Worm (Caenorhabditis elegans) whole organism, L1 larva: ENCODE measurements around the gene F43E2.1.

Experiments used
- C16A3.4 ChIP-seq: fragments of 150-350 bp; optimal IDR thresholded peaks from 2 replicates; lab custom pipeline; 2014; ENCODE audit warnings: missing biosample characterization, missing genetic modification characterization
- C34B4.2 ChIP-seq: sonication (generic microtip); optimal IDR thresholded peaks from 2 replicates; lab custom pipeline; 2017; ENCODE audit warnings: mild to moderate bottlenecking, missing genetic modification characterization, missing compliant biosample characterization
- F16B12.6 ChIP-seq: fragments of 150-350 bp; optimal IDR thresholded peaks from 2 replicates; lab custom pipeline; 2014; ENCODE audit warnings: missing biosample characterization, missing genetic modification characterization
- alr-1 ChIP-seq: fragments of 200-800 bp; sonication (Bioruptor generic); optimal IDR thresholded peaks from 2 replicates; lab custom pipeline; 2018; ENCODE audit warnings: borderline replicate concordance, mild to moderate bottlenecking, missing genetic modification characterization, missing compliant biosample characterization
- aly-2 ChIP-seq: fragments of 150-350 bp; optimal IDR thresholded peaks from 2 replicates; lab custom pipeline; 2014; ENCODE audit warnings: missing biosample characterization, missing genetic modification characterization
- blmp-1 ChIP-seq: fragments of 150-350 bp; optimal IDR thresholded peaks from 2 replicates; lab custom pipeline; 2014; ENCODE audit warnings: missing biosample characterization, missing genetic modification characterization
- dpl-1 ChIP-seq, 3 experiments: fragments of 150-350 bp in 2 of 3; sonication (generic microtip) in 1 of 3; optimal IDR thresholded peaks; 2 replicates each; lab custom pipeline; 2014 to 2017; ENCODE audit warnings: missing biosample characterization in 3 of 3, missing genetic modification characterization in 3 of 3, missing genetic modification reagents in 3 of 3
- dsc-1 ChIP-seq: sonication (generic microtip); optimal IDR thresholded peaks from 2 replicates; lab custom pipeline; 2016; ENCODE audit warnings: mild to moderate bottlenecking, missing genetic modification characterization, missing compliant biosample characterization
- efl-1 ChIP-seq, 4 experiments: fragments of 150-350 bp; optimal IDR thresholded peaks in 3 of 4; peaks in 1 of 4; 1 replicate in 1 of 4; 2 replicates in 3 of 4; lab custom pipeline; 2014; ENCODE audit warnings: missing biosample characterization in 2 of 4, missing genetic modification characterization in 2 of 4, missing genetic modification reagents in 2 of 4
- egl-13 ChIP-seq: sonication (generic microtip); optimal IDR thresholded peaks from 2 replicates; lab custom pipeline; 2016; ENCODE audit warnings: missing genotype, missing genetic modification reagents, missing genetic modification characterization, missing compliant biosample characterization
- elt-3 ChIP-seq, 6 experiments: fragments of 150-350 bp in 1 of 6; sonication (generic microtip); optimal IDR thresholded peaks; 2 replicates each; lab custom pipeline; 2017 to 2018; ENCODE audit warnings: missing biosample characterization in 6 of 6, missing genetic modification characterization in 6 of 6, inconsistent platforms in 1 of 6
- ets-5 ChIP-seq: fragments of 200-800 bp; sonication (Bioruptor generic); IDR thresholded peaks from 2 replicates; pipeline ENCODE4 v1.3.6; 2022; ENCODE audit warnings: missing genetic modification characterization, missing compliant biosample characterization
- fkh-4 ChIP-seq: sonication (generic microtip); optimal IDR thresholded peaks from 2 replicates; lab custom pipeline; 2016; ENCODE audit warnings: missing compliant biosample characterization, missing genetic modification characterization, borderline replicate concordance
- fkh-8 ChIP-seq: sonication (generic microtip); optimal IDR thresholded peaks from 2 replicates; lab custom pipeline; 2016; ENCODE audit warnings: mild to moderate bottlenecking, missing genetic modification characterization, missing compliant biosample characterization
- grh-1 ChIP-seq: fragments of 200-800 bp; sonication (Bioruptor generic); IDR thresholded peaks from 2 replicates; pipeline ENCODE4 v1.3.6; 2022; ENCODE audit warnings: missing genetic modification reagents, missing genetic modification characterization, missing compliant biosample characterization
- hpl-2 ChIP-seq: fragments of 150-350 bp; optimal IDR thresholded peaks from 2 replicates; lab custom pipeline; 2014; ENCODE audit warnings: missing biosample characterization, missing genetic modification reagents, missing genetic modification characterization
- lin-35 ChIP-seq, 2 experiments: fragments of 150-350 bp; optimal IDR thresholded peaks; 2 replicates each; lab custom pipeline; 2014; ENCODE audit warnings: missing biosample characterization in 2 of 2, missing genetic modification characterization in 2 of 2, missing genetic modification reagents in 2 of 2
- lsy-2 ChIP-seq, 2 experiments: fragments of 150-350 bp; optimal IDR thresholded peaks; 2 replicates each; lab custom pipeline; 2014; ENCODE audit warnings: missing biosample characterization in 2 of 2, missing genetic modification characterization in 2 of 2
- mef-2 ChIP-seq: fragments of 150-350 bp; optimal IDR thresholded peaks from 2 replicates; lab custom pipeline; 2014; ENCODE audit warnings: missing biosample characterization, missing genetic modification characterization
- nhr-12 ChIP-seq: sonication (generic microtip); optimal IDR thresholded peaks from 2 replicates; lab custom pipeline; 2017; ENCODE audit warnings: missing biosample characterization, missing genetic modification characterization
- nhr-20 ChIP-seq: sonication (generic microtip); optimal IDR thresholded peaks from 2 replicates; lab custom pipeline; 2016; ENCODE audit warnings: mild to moderate bottlenecking, missing genetic modification characterization, missing compliant biosample characterization
- nhr-237 ChIP-seq: fragments of 150-350 bp; optimal IDR thresholded peaks from 2 replicates; lab custom pipeline; 2014; ENCODE audit warnings: missing biosample characterization, missing genetic modification characterization
- nhr-28 ChIP-seq: fragments of 150-350 bp; optimal IDR thresholded peaks from 2 replicates; lab custom pipeline; 2014; ENCODE audit warnings: missing biosample characterization, missing genetic modification characterization
- nhr-47 ChIP-seq: sonication (generic microtip); optimal IDR thresholded peaks from 2 replicates; lab custom pipeline; 2016; ENCODE audit warnings: mild to moderate bottlenecking, missing genetic modification characterization, moderate library complexity, missing compliant biosample characterization
- nhr-71 ChIP-seq: sonication (generic microtip); optimal IDR thresholded peaks from 2 replicates; lab custom pipeline; 2016; ENCODE audit warnings: mild to moderate bottlenecking, missing genetic modification characterization, moderate library complexity, missing compliant biosample characterization
- nhr-84 ChIP-seq: sonication (generic microtip); optimal IDR thresholded peaks from 2 replicates; lab custom pipeline; 2017; ENCODE audit warnings: missing biosample characterization, missing genetic modification characterization
- nhr-85 ChIP-seq: sonication (generic microtip); peaks from one replicate; lab custom pipeline; 2016; ENCODE audit warnings: missing genetic modification characterization, inconsistent platforms, missing compliant biosample characterization
- nhr-90 ChIP-seq: sonication (generic microtip); optimal IDR thresholded peaks from 2 replicates; lab custom pipeline; 2016; ENCODE audit warnings: mild to moderate bottlenecking, missing genetic modification characterization, missing compliant biosample characterization; ENCODE audit not compliant: poor library complexity
- pqm-1 ChIP-seq: sonication (generic microtip); optimal IDR thresholded peaks from 3 replicates; lab custom pipeline; 2017; ENCODE audit warnings: missing biosample characterization, missing genetic modification characterization
- rnt-1 ChIP-seq: sonication (generic microtip); optimal IDR thresholded peaks from 2 replicates; lab custom pipeline; 2016; ENCODE audit warnings: mild to moderate bottlenecking, missing genetic modification characterization, moderate library complexity, missing compliant biosample characterization
- skn-1 ChIP-seq: fragments of 150-350 bp; optimal IDR thresholded peaks from 2 replicates; lab custom pipeline; 2014; ENCODE audit warnings: missing biosample characterization, missing genetic modification characterization
- sptf-1 ChIP-seq: fragments of 150-350 bp; optimal IDR thresholded peaks from 2 replicates; lab custom pipeline; 2014; ENCODE audit warnings: missing biosample characterization, missing genetic modification characterization
- swsn-7 ChIP-seq: sonication (generic microtip); optimal IDR thresholded peaks from 2 replicates; lab custom pipeline; 2016; ENCODE audit warnings: missing genetic modification characterization, missing compliant biosample characterization
- tbx-2 ChIP-seq: sonication (generic microtip); optimal IDR thresholded peaks from 2 replicates; lab custom pipeline; 2016; ENCODE audit warnings: missing genetic modification characterization, missing compliant biosample characterization
- tlp-1 ChIP-seq: fragments of 150-350 bp; optimal IDR thresholded peaks from 2 replicates; lab custom pipeline; 2014; ENCODE audit warnings: missing biosample characterization, missing genetic modification characterization
- unc-62 ChIP-seq: fragments of 150-350 bp; optimal IDR thresholded peaks from 2 replicates; lab custom pipeline; 2014; ENCODE audit warnings: missing biosample characterization, missing genetic modification reagents, missing genetic modification characterization
- xbp-1 ChIP-seq: sonication (generic microtip); optimal IDR thresholded peaks from 2 replicates; lab custom pipeline; 2016; ENCODE audit warnings: missing genetic modification characterization, missing compliant biosample characterization
- zag-1 ChIP-seq: fragments of 150-350 bp; optimal IDR thresholded peaks from 2 replicates; lab custom pipeline; 2014; ENCODE audit warnings: missing biosample characterization, missing genetic modification characterization
- zip-4 ChIP-seq: fragments of 200-800 bp; sonication (Bioruptor generic); optimal IDR thresholded peaks from 2 replicates; lab custom pipeline; 2018; ENCODE audit warnings: mild to moderate bottlenecking, missing genetic modification characterization, moderate library complexity, missing compliant biosample characterization
- ztf-4 ChIP-seq: fragments of 150-350 bp; optimal IDR thresholded peaks from 2 replicates; lab custom pipeline; 2014; ENCODE audit warnings: missing biosample characterization, missing genetic modification characterization

F43E2.1 gene

ce11 chrII:7397273-7397840 lies 22.3 kb downstream of the F43E2.1 start:
- peak; percentile 63 for TF ChIP-seq nhr-85 (tag; lab: Kevin White, UChicago)
- peak in 2 of 3 experiments; percentile 40 to 49 for TF ChIP-seq dpl-1 (GFP tag; optimal IDR thresholded peaks at IDR 0.05; lab: Kevin White, UChicago)
- no peak for TF ChIP-seq unc-62 (GFP tag; lab: Kevin White, UChicago)
- no peak for TF ChIP-seq nhr-20 (tag; lab: Kevin White, UChicago)
- peak; percentile 43 for TF ChIP-seq rnt-1
- TF ChIP-seq lin-35 (GFP tag; optimal IDR thresholded peaks at IDR 0.05; lab: Kevin White, UChicago) = peak in 1 of 2 experiments; percentile 60
- peak; percentile 0 for TF ChIP-seq blmp-1 (tag; lab: Kevin White, UChicago)
- peak; percentile 29 to 52 for TF ChIP-seq efl-1 (optimal IDR thresholded peaks at IDR 0.05; lab: Kevin White, UChicago)
- TF ChIP-seq efl-1 (GFP tag; optimal IDR thresholded peaks at IDR 0.05 in 1 of 2; lab: Kevin White, UChicago) = peak; percentile 55 to 96
- peak; percentile 8 for TF ChIP-seq nhr-90 (tag; lab: Kevin White, UChicago)
- TF ChIP-seq, all 84 proteins: peak for 7

- TF ChIP-seq nhr-90 (tag; lab: Kevin White, UChicago) (no peak), alr-1 (no peak), tlp-1 (tag; lab: Kevin White, UChicago) (no peak), ztf-4 (tag; lab: Kevin White, UChicago) (no peak), ets-5 (no peak), aly-2 (no peak), nhr-84 (tag; lab: Kevin White, UChicago) (no peak), skn-1 (no peak), C16A3.4 (no peak), pqm-1 (tag; lab: Kevin White, UChicago) (no peak)
These were observed 23.6 kb downstream of the F43E2.1 start, which contains the start of gene C07D10.1 for ce11 chrII:7398712-7399111. Gene C07D10.1 (plus strand): TSS chrII:7399012.

- TF ChIP-seq zag-1 (tag; lab: Kevin White, UChicago) = no peak
- TF ChIP-seq fkh-8 (tag; lab: Kevin White, UChicago) = no peak
- no peak for TF ChIP-seq nhr-71 (tag; lab: Kevin White, UChicago)
- no peak for TF ChIP-seq xbp-1
- TF ChIP-seq egl-13 (tag; lab: Kevin White, UChicago) = no peak
- TF ChIP-seq zip-4 (GFP tag; lab: Kevin White, UChicago) = no peak
- no peak for TF ChIP-seq lsy-2 (tag; optimal IDR thresholded peaks at IDR 0.05; lab: Kevin White, UChicago)
- TF ChIP-seq fkh-4 = no peak
- no peak for TF ChIP-seq mef-2 (tag; lab: Kevin White, UChicago)
- TF ChIP-seq nhr-28 = no peak
- no peak for TF ChIP-seq unc-62 (GFP tag; lab: Kevin White, UChicago)
- TF ChIP-seq hpl-2 (GFP tag; lab: Kevin White, UChicago) = no peak
- TF ChIP-seq tbx-2 (tag; lab: Kevin White, UChicago) = no peak
- TF ChIP-seq pqm-1 (tag; lab: Kevin White, UChicago) = no peak
- no peak for TF ChIP-seq F16B12.6 (tag; lab: Kevin White, UChicago)
- TF ChIP-seq C34B4.2 (tag; lab: Kevin White, UChicago) = no peak
These were observed 27.5 kb downstream of the F43E2.1 start, which contains the start of gene nas-7 for ce11 chrII:7402625-7403024. Gene nas-7 (minus strand): TSS chrII:7402725.

ce11 chrII:7404001-7404400 lies 28.9 kb downstream of the F43E2.1 start:
- no peak for TF ChIP-seq efl-1 (optimal IDR thresholded peaks at IDR 0.05; lab: Kevin White, UChicago)
- TF ChIP-seq efl-1 (GFP tag; optimal IDR thresholded peaks at IDR 0.05 in 1 of 2; lab: Kevin White, UChicago) = peak in 1 of 2 experiments; percentile 69
- peak; percentile 16 for TF ChIP-seq blmp-1 (tag; lab: Kevin White, UChicago)
- no peak for TF ChIP-seq mef-2 (tag; lab: Kevin White, UChicago)
- no peak for TF ChIP-seq grh-1 (GFP tag; lab: Robert Waterston, UW)
- no peak for TF ChIP-seq sptf-1
- no peak for TF ChIP-seq nhr-12 (tag; lab: Kevin White, UChicago)
- TF ChIP-seq swsn-7 (tag; lab: Kevin White, UChicago) = no peak
- no peak for TF ChIP-seq nhr-47 (tag; lab: Kevin White, UChicago)
- TF ChIP-seq elt-3 (tag; optimal IDR thresholded peaks at IDR 0.05; lab: Kevin White, UChicago) = no peak
- TF ChIP-seq nhr-237 (tag; lab: Kevin White, UChicago) = no peak
- no peak for TF ChIP-seq dsc-1
- TF ChIP-seq, all 84 proteins: peak for 2
